Fruit fly (Drosophila melanogaster) whole organism: Measurements from ENCODE around the gene Flad1.

Experiments
- pan ChIP-seq: fragments of >200 bp; optimal IDR thresholded peaks from 2 replicates; lab custom pipeline; 2017
- psq ChIP-seq: fragments of >200 bp; optimal IDR thresholded peaks from 2 replicates; lab custom pipeline; 2017
- usp ChIP-seq: fragments of >200 bp; optimal IDR thresholded peaks from 2 replicates; lab custom pipeline; 2017; ENCODE audit warnings: missing biosample characterization, missing genetic modification characterization, mixed read lengths

- TF ChIP-seq pan (lab: Kevin White, UChicago) (no peak), psq (lab: Kevin White, UChicago) (no peak), usp (no peak)
Observed at dm6 chrX:12857622-12858021, 45.7 kb downstream of the Flad1 start, which contains the start of gene CG4661.
